Worm (Caenorhabditis elegans) whole organism, L1 larva: Measurements from ENCODE around the gene W09G12.6.

Experiments
- F16B12.6 ChIP-seq: fragments of 150-350 bp; optimal IDR thresholded peaks from 2 replicates; lab custom pipeline; 2014; ENCODE audit warnings: missing biosample characterization, missing genetic modification characterization
- Y116A8C.19 ChIP-seq: sonication (generic microtip); optimal IDR thresholded peaks from 2 replicates; lab custom pipeline; 2016; ENCODE audit warnings: missing compliant biosample characterization, missing genetic modification characterization, borderline replicate concordance
- aha-1 ChIP-seq: fragments of 150-350 bp; optimal IDR thresholded peaks from 2 replicates; lab custom pipeline; 2014; ENCODE audit warnings: missing biosample characterization, missing genetic modification characterization
- aly-2 ChIP-seq: fragments of 150-350 bp; optimal IDR thresholded peaks from 2 replicates; lab custom pipeline; 2014; ENCODE audit warnings: missing biosample characterization, missing genetic modification characterization
- blmp-1 ChIP-seq: fragments of 150-350 bp; optimal IDR thresholded peaks from 2 replicates; lab custom pipeline; 2014; ENCODE audit warnings: missing biosample characterization, missing genetic modification characterization
- ceh-63 ChIP-seq: fragments of 200-800 bp; sonication (Bioruptor generic); optimal IDR thresholded peaks from 2 replicates; lab custom pipeline; 2018; ENCODE audit warnings: mild to moderate bottlenecking, missing genetic modification characterization, missing compliant biosample characterization
- ceh-88 ChIP-seq: fragments of 200-800 bp; sonication (Bioruptor generic); IDR thresholded peaks from 2 replicates; pipeline ENCODE4 v1.3.6; 2022; ENCODE audit warnings: missing genetic modification characterization, missing compliant biosample characterization
- dpl-1 ChIP-seq, 3 experiments: fragments of 150-350 bp in 2 of 3; sonication (generic microtip) in 1 of 3; optimal IDR thresholded peaks; 2 replicates each; lab custom pipeline; 2014 to 2017; ENCODE audit warnings: missing biosample characterization in 3 of 3, missing genetic modification characterization in 3 of 3, missing genetic modification reagents in 3 of 3
- efl-1 ChIP-seq, 4 experiments: fragments of 150-350 bp; optimal IDR thresholded peaks in 3 of 4; peaks in 1 of 4; 1 replicate in 1 of 4; 2 replicates in 3 of 4; lab custom pipeline; 2014; ENCODE audit warnings: missing biosample characterization in 2 of 4, missing genetic modification characterization in 2 of 4, missing genetic modification reagents in 2 of 4
- egl-13 ChIP-seq: sonication (generic microtip); optimal IDR thresholded peaks from 2 replicates; lab custom pipeline; 2016; ENCODE audit warnings: missing genotype, missing genetic modification reagents, missing genetic modification characterization, missing compliant biosample characterization
- egl-27 ChIP-seq, 2 experiments: fragments of 150-350 bp in 1 of 2; sonication (generic microtip); optimal IDR thresholded peaks; 3 replicates each; lab custom pipeline; 2017 to 2018; ENCODE audit warnings: missing biosample characterization in 2 of 2, missing genetic modification characterization in 2 of 2, missing genetic modification reagents in 2 of 2
- elt-2 ChIP-seq: sonication (generic microtip); optimal IDR thresholded peaks from 2 replicates; lab custom pipeline; 2016; ENCODE audit warnings: missing genetic modification characterization, mild to moderate bottlenecking, inconsistent platforms, missing compliant biosample characterization, missing genetic modification reagents
- elt-3 ChIP-seq, 6 experiments: fragments of 150-350 bp in 1 of 6; sonication (generic microtip); optimal IDR thresholded peaks; 2 replicates each; lab custom pipeline; 2017 to 2018; ENCODE audit warnings: missing biosample characterization in 6 of 6, missing genetic modification characterization in 6 of 6, inconsistent platforms in 1 of 6
- ets-5 ChIP-seq: fragments of 200-800 bp; sonication (Bioruptor generic); IDR thresholded peaks from 2 replicates; pipeline ENCODE4 v1.3.6; 2022; ENCODE audit warnings: missing genetic modification characterization, missing compliant biosample characterization
- hpl-2 ChIP-seq: fragments of 150-350 bp; optimal IDR thresholded peaks from 2 replicates; lab custom pipeline; 2014; ENCODE audit warnings: missing biosample characterization, missing genetic modification reagents, missing genetic modification characterization
- irx-1 ChIP-seq: sonication (generic microtip); optimal IDR thresholded peaks from 2 replicates; lab custom pipeline; 2016; ENCODE audit warnings: missing genetic modification characterization, missing compliant biosample characterization
- lin-14 ChIP-seq: fragments of 200-800 bp; sonication (Bioruptor generic); optimal IDR thresholded peaks from 2 replicates; lab custom pipeline; 2018; ENCODE audit warnings: mild to moderate bottlenecking, missing genetic modification characterization, moderate library complexity, missing compliant biosample characterization
- lin-15B ChIP-seq: fragments of 150-350 bp; sonication (generic microtip); optimal IDR thresholded peaks from 3 replicates; lab custom pipeline; 2014; ENCODE audit warnings: missing biosample characterization, missing genetic modification characterization
- lin-35 ChIP-seq, 2 experiments: fragments of 150-350 bp; optimal IDR thresholded peaks; 2 replicates each; lab custom pipeline; 2014; ENCODE audit warnings: missing biosample characterization in 2 of 2, missing genetic modification characterization in 2 of 2, missing genetic modification reagents in 2 of 2
- lir-3 ChIP-seq: sonication (generic microtip); optimal IDR thresholded peaks from 2 replicates; lab custom pipeline; 2016; ENCODE audit warnings: mild to moderate bottlenecking, missing genetic modification characterization, moderate library complexity, missing compliant biosample characterization; ENCODE audit not compliant: poor library complexity
- lsy-2 ChIP-seq, 2 experiments: fragments of 150-350 bp; optimal IDR thresholded peaks; 2 replicates each; lab custom pipeline; 2014; ENCODE audit warnings: missing biosample characterization in 2 of 2, missing genetic modification characterization in 2 of 2
- mef-2 ChIP-seq: fragments of 150-350 bp; optimal IDR thresholded peaks from 2 replicates; lab custom pipeline; 2014; ENCODE audit warnings: missing biosample characterization, missing genetic modification characterization
- nhr-11 ChIP-seq: fragments of 150-350 bp; optimal IDR thresholded peaks from 2 replicates; lab custom pipeline; 2014; ENCODE audit warnings: missing biosample characterization, missing genetic modification characterization
- nhr-20 ChIP-seq: sonication (generic microtip); optimal IDR thresholded peaks from 2 replicates; lab custom pipeline; 2016; ENCODE audit warnings: mild to moderate bottlenecking, missing genetic modification characterization, missing compliant biosample characterization
- nhr-28 ChIP-seq: fragments of 150-350 bp; optimal IDR thresholded peaks from 2 replicates; lab custom pipeline; 2014; ENCODE audit warnings: missing biosample characterization, missing genetic modification characterization
- nhr-47 ChIP-seq: sonication (generic microtip); optimal IDR thresholded peaks from 2 replicates; lab custom pipeline; 2016; ENCODE audit warnings: mild to moderate bottlenecking, missing genetic modification characterization, moderate library complexity, missing compliant biosample characterization
- nhr-71 ChIP-seq: sonication (generic microtip); optimal IDR thresholded peaks from 2 replicates; lab custom pipeline; 2016; ENCODE audit warnings: mild to moderate bottlenecking, missing genetic modification characterization, moderate library complexity, missing compliant biosample characterization
- nhr-85 ChIP-seq: sonication (generic microtip); peaks from one replicate; lab custom pipeline; 2016; ENCODE audit warnings: missing genetic modification characterization, inconsistent platforms, missing compliant biosample characterization
- pag-3 ChIP-seq: sonication (generic microtip); optimal IDR thresholded peaks from 2 replicates; lab custom pipeline; 2017; ENCODE audit warnings: missing genetic modification characterization, mild to moderate bottlenecking, missing compliant biosample characterization, antibody characterized with exemption, borderline replicate concordance; ENCODE audit not compliant: insufficient read depth
- pax-3 ChIP-seq: fragments of 200-800 bp; sonication (Bioruptor generic); optimal IDR thresholded peaks from 2 replicates; lab custom pipeline; 2018; ENCODE audit warnings: mild to moderate bottlenecking, missing genetic modification characterization, moderate library complexity, missing compliant biosample characterization
- snpc-4 ChIP-seq: fragments of 150-350 bp; optimal IDR thresholded peaks from 2 replicates; lab custom pipeline; 2014; ENCODE audit warnings: missing biosample characterization, missing genetic modification characterization
- sox-4 ChIP-seq: sonication (generic microtip); optimal IDR thresholded peaks from 2 replicates; lab custom pipeline; 2016; ENCODE audit warnings: missing genetic modification characterization, missing compliant biosample characterization
- tlp-1 ChIP-seq: fragments of 150-350 bp; optimal IDR thresholded peaks from 2 replicates; lab custom pipeline; 2014; ENCODE audit warnings: missing biosample characterization, missing genetic modification characterization
- vab-15 ChIP-seq: sonication (generic microtip); optimal IDR thresholded peaks from 2 replicates; lab custom pipeline; 2017; ENCODE audit warnings: missing genotype, mild to moderate bottlenecking, missing genetic modification characterization, missing compliant biosample characterization
- xbp-1 ChIP-seq: sonication (generic microtip); optimal IDR thresholded peaks from 2 replicates; lab custom pipeline; 2016; ENCODE audit warnings: missing genetic modification characterization, missing compliant biosample characterization
- ztf-4 ChIP-seq: fragments of 150-350 bp; optimal IDR thresholded peaks from 2 replicates; lab custom pipeline; 2014; ENCODE audit warnings: missing biosample characterization, missing genetic modification characterization

Gene W09G12.6

DNA sequence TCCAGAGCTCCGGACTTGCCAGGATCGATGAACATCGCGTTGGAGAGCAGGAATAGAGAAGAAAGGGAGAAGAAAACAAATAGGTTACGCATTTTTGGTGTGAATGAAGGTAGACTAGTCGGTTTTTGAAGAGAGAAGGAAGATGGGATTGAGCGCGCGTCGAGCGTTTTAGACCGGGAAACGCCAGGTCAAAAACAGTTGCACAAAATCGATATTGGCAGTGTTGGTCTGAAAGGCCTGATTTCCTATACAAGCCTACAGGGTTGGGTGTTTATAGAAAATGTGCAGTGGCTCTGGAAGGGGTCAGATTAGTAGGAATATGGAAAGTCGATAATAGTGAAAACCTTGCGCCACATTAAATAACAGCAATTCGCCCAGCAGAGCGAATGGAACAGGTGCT, 26.8 kb upstream of the W09G12.6 start, which contains the start of gene dsl-2:
dsl-2 (minus strand) TSS at position 101 of the 400 bp plus-strand sequence.
- TF ChIP-seq xbp-1 (tag; lab: Kevin White, UChicago) (no peak), nhr-85 (tag; lab: Kevin White, UChicago) (peak; percentile 6), ceh-63 (GFP tag; lab: Kevin White, UChicago) (no peak)

- TF ChIP-seq sox-4 (no peak), nhr-71 (no peak)
Measured at ce11 chrIV:1207980-1208379, 23.7 kb upstream of the W09G12.6 start, which contains the start of gene dsl-1. Gene dsl-1 (minus strand): TSS chrIV:1208080.

DNA sequence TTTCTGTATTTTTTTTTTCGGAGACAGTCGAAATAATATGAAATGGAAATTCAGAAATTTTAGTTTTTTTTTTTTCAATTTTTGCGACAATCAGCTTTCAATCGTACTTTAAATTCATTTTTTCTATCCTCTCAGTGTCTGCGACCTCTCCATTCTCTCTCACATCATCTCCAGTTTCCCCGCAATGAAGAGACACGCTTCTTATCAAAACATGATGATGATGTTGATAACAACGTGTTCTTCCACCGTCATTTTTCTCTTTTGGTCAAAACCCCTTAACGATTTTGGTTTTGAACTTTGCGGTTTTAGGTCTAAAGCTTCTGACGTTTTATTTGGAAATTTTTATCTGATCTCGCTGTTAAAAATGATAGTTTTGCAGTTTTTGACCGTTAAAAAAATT, 22.4 kb upstream of the W09G12.6 start:
- peak in 1 of 6 experiments; percentile 64 for TF ChIP-seq elt-3 (tag; optimal IDR thresholded peaks at IDR 0.05; lab: Kevin White, UChicago)
- TF ChIP-seq ceh-88 (GFP tag; lab: Robert Waterston, UW) = no peak
- TF ChIP-seq vab-15 (tag; lab: Kevin White, UChicago) = no peak
- no peak for TF ChIP-seq nhr-47 (tag; lab: Kevin White, UChicago)
- TF ChIP-seq blmp-1 = peak; percentile 50
- no peak for TF ChIP-seq nhr-28 (tag; lab: Kevin White, UChicago)
- TF ChIP-seq, all 84 proteins: peak for 2

- TF ChIP-seq pag-3 (no peak), mef-2 (tag; lab: Kevin White, UChicago) (no peak), nhr-11 (tag; lab: Kevin White, UChicago) (no peak), blmp-1 (no peak), F16B12.6 (no peak), egl-27 (tag; optimal IDR thresholded peaks at IDR 0.05; lab: Kevin White, UChicago) (no peak), lir-3 (tag; lab: Kevin White, UChicago) (no peak), aly-2 (no peak), irx-1 (tag; lab: Kevin White, UChicago) (no peak), aha-1 (tag; lab: Kevin White, UChicago) (no peak), nhr-47 (tag; lab: Kevin White, UChicago) (no peak), lin-15B (tag; lab: Kevin White, UChicago) (no peak)
Measured at ce11 chrIV:1209813-1210212, 21.9 kb upstream of the W09G12.6 start.

- TF ChIP-seq snpc-4 (tag; lab: Kevin White, UChicago) (peak; percentile 52), ztf-4 (tag; lab: Kevin White, UChicago) (no peak), lin-35 (GFP tag; optimal IDR thresholded peaks at IDR 0.05; lab: Kevin White, UChicago) (no peak), Y116A8C.19 (no peak), lsy-2 (tag; optimal IDR thresholded peaks at IDR 0.05; lab: Kevin White, UChicago) (no peak), aha-1 (tag; lab: Kevin White, UChicago) (no peak), ets-5 (GFP tag; lab: Robert Waterston, UW) (no peak), lin-14 (GFP tag; lab: Kevin White, UChicago) (no peak), elt-3 (tag; optimal IDR thresholded peaks at IDR 0.05; lab: Kevin White, UChicago) (no peak), elt-2 (tag; lab: Kevin White, UChicago) (peak; percentile 42), lin-15B (tag; lab: Kevin White, UChicago) (no peak), efl-1 (optimal IDR thresholded peaks at IDR 0.05; lab: Kevin White, UChicago) (no peak), efl-1 (GFP tag; optimal IDR thresholded peaks at IDR 0.05 in 1 of 2; lab: Kevin White, UChicago) (peak in 1 of 2 experiments; percentile 27), pax-3 (tag; lab: Kevin White, UChicago) (no peak), hpl-2 (GFP tag; lab: Kevin White, UChicago) (no peak), nhr-20 (no peak), egl-13 (tag; lab: Kevin White, UChicago) (no peak), tlp-1 (tag; lab: Kevin White, UChicago) (no peak), dpl-1 (GFP tag; optimal IDR thresholded peaks at IDR 0.05; lab: Kevin White, UChicago) (no peak)
Measured at ce11 chrIV:1211902-1212301, 19.8 kb upstream of the W09G12.6 start.
